Fruit fly (Drosophila melanogaster): Measurements from ENCODE around the gene Ir7e.

The Ir7e gene

DNA sequence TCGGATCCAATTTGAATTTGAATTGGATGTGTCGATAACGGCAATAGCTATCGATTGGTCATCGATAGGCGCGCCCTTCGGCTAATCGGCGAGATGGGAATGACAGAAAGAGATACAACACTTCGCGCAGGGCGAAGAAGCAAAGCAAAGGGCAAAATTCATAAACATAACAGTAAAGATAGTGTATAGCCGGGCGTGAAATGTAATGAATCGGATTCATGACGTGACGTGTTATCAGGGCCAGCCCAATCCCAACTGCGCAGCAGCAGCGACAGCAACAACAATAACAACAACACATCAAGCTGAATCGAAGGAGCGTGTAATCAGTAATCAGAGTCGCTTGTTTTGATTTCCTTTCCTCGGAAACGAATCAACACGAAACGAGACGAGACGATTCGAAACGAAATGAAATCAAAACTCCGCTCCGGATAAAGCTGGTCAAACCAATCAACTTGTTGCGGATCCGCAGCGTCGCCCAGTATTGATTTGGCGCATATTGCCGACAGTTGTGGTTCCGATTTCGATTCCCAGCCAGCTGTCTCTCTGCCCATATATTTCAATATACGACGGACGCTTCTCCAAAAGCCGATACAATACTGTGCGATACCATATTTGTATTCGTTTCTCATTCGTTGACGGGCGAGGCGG, 30.6 kb upstream of the Ir7e start, which contains the start of gene snz (continued):
- TF ChIP-seq br (optimal IDR thresholded peaks at IDR 0.05) (no peak), Hr51 (GFP tag; optimal IDR thresholded peaks at IDR 0.05) (no peak), ATbp (GFP tag; optimal IDR thresholded peaks at IDR 0.05) (no peak), stwl (tag; optimal IDR thresholded peaks at IDR 0.05) (peak; percentile 49), CG12155 (GFP tag; optimal IDR thresholded peaks at IDR 0.05) (peak; percentile 70), cg (GFP tag; optimal IDR thresholded peaks at IDR 0.05) (peak; percentile 8), Hr78 (GFP tag; optimal IDR thresholded peaks at IDR 0.05) (no peak), ci (GFP tag; IDR thresholded peaks at IDR 0.05) (0 out of 3 replicates have a peak, but pooled peaks have one; percentile 26), CG9932 (GFP tag; IDR thresholded peaks at IDR 0.05) (0 out of 2 replicates have a peak, but pooled peaks have one; percentile 5), CG15514 (GFP tag; optimal IDR thresholded peaks at IDR 0.05) (peak; percentile 25), Adf1 (GFP tag; IDR thresholded peaks at IDR 0.05) (peak; percentile 89), grn (GFP tag; optimal IDR thresholded peaks at IDR 0.05) (peak; percentile 69), CG13624 (GFP tag; optimal IDR thresholded peaks at IDR 0.05) (peak; percentile 47), CG17385 (GFP tag; optimal IDR thresholded peaks at IDR 0.05) (peak; percentile 1), GATAe (GFP tag; conservative IDR thresholded peaks at IDR 0.05) (peak; percentile 54; the same call in 1 of the 2 replicates), pzg (GFP tag; optimal IDR thresholded peaks at IDR 0.05) (peak; percentile 57), CG12659 (GFP tag; optimal IDR thresholded peaks at IDR 0.05) (peak; percentile 31), CG14014 (GFP tag; IDR thresholded peaks at IDR 0.05) (no peak), lab (GFP tag; optimal IDR thresholded peaks at IDR 0.05) (peak; percentile 46), CG10565 (GFP tag; optimal IDR thresholded peaks at IDR 0.05) (no peak), CG15479 (GFP tag; optimal IDR thresholded peaks at IDR 0.05) (peak; percentile 48), HHEX (GFP tag; optimal IDR thresholded peaks at IDR 0.05) (no peak), fd64A (GFP tag; optimal IDR thresholded peaks at IDR 0.05) (no peak), insv (GFP tag; optimal IDR thresholded peaks at IDR 0.05) (peak in 1 of 2 experiments; percentile 91), knrl (GFP tag; IDR thresholded peaks at IDR 0.05; ENCODE audit: partially characterized antibody) (peak; percentile 57; the same call in 2 of the 3 replicates), Deaf1 (tag; optimal IDR thresholded peaks at IDR 0.05) (peak; percentile 94)

DNA sequence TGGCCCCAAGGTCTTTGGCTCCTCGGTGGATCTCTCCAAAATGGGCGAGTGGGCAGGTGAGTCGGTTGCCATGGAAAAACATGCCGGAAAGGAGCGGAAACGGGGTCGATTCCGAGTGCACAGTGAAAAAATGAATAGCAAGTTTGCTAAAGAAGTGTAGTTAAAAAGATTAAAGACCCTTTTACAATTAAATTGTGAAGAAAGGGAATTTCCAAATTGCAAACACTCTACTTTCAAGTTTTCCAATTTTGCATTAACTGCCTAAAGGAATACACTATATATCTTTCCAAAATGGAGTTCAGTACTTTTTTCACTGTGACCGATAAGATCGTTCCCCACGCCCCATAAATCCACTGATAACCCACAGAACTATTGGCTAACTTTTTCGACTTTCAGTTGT, 28.0 kb upstream of the Ir7e start:
- TF ChIP-seq pan (optimal IDR thresholded peaks at IDR 0.05): no peak
- peak in 1 of 2 experiments; percentile 37 for TF ChIP-seq pan (GFP tag; optimal IDR thresholded peaks at IDR 0.05 in 1 of 2, IDR thresholded peaks at IDR 0.05 in 1 of 2)
- no peak for TF ChIP-seq C15 (GFP tag; IDR thresholded peaks at IDR 0.05)
- no peak for TF ChIP-seq Abd-B (GFP tag; optimal IDR thresholded peaks at IDR 0.05)
- TF ChIP-seq tin (GFP tag; optimal IDR thresholded peaks at IDR 0.05): no peak
- 0 out of 2 replicates have a peak, but pooled peaks have one; percentile 44 for TF ChIP-seq ttk (GFP tag; IDR thresholded peaks at IDR 0.05)
- TF ChIP-seq CG11398 (GFP tag; optimal IDR thresholded peaks at IDR 0.05): no peak
- no peak for TF ChIP-seq CG6689 (GFP tag; IDR thresholded peaks at IDR 0.05)
- 0 out of 2 replicates have a peak, but pooled peaks have one; percentile 36 for TF ChIP-seq ranshi (GFP tag; IDR thresholded peaks at IDR 0.05)
- no peak for TF ChIP-seq nau (GFP tag; optimal IDR thresholded peaks at IDR 0.05)
- TF ChIP-seq Kr (GFP tag; optimal IDR thresholded peaks at IDR 0.05): no peak
- TF ChIP-seq zen (tag; optimal IDR thresholded peaks at IDR 0.05): no peak
- peak; percentile 18 for TF ChIP-seq zf30C (GFP tag; optimal IDR thresholded peaks at IDR 0.05)
- peak; percentile 74 for TF ChIP-seq sens (GFP tag)
- 0 out of 2 replicates have a peak, but pooled peaks have one; percentile 25 for TF ChIP-seq HLH3B (GFP tag; IDR thresholded peaks at IDR 0.05)
- peak; percentile 79 for TF ChIP-seq Med (GFP tag)
- TF ChIP-seq prd (optimal IDR thresholded peaks at IDR 0.05): no peak
- peak; percentile 56 for TF ChIP-seq prd (GFP tag; IDR thresholded peaks at IDR 0.05)
- no peak for TF ChIP-seq CHES-1-like (GFP tag; optimal IDR thresholded peaks at IDR 0.05)
- TF ChIP-seq ind (GFP tag; optimal IDR thresholded peaks at IDR 0.05): peak; percentile 12
- TF ChIP-seq Bgb (GFP tag; IDR thresholded peaks at IDR 0.05; ENCODE audit: partially characterized antibody): no peak
- 0 out of 2 replicates have a peak, but pooled peaks have one; percentile 51 for TF ChIP-seq chm (GFP tag; IDR thresholded peaks at IDR 0.05)
- no peak for TF ChIP-seq CG17802 (tag; optimal IDR thresholded peaks at IDR 0.05)
- peak; percentile 46 for TF ChIP-seq PHDP (tag; optimal IDR thresholded peaks at IDR 0.05)
